Fruit fly (Drosophila melanogaster): ENCODE data around the gene RpS14a.

RpS14a gene

DNA sequence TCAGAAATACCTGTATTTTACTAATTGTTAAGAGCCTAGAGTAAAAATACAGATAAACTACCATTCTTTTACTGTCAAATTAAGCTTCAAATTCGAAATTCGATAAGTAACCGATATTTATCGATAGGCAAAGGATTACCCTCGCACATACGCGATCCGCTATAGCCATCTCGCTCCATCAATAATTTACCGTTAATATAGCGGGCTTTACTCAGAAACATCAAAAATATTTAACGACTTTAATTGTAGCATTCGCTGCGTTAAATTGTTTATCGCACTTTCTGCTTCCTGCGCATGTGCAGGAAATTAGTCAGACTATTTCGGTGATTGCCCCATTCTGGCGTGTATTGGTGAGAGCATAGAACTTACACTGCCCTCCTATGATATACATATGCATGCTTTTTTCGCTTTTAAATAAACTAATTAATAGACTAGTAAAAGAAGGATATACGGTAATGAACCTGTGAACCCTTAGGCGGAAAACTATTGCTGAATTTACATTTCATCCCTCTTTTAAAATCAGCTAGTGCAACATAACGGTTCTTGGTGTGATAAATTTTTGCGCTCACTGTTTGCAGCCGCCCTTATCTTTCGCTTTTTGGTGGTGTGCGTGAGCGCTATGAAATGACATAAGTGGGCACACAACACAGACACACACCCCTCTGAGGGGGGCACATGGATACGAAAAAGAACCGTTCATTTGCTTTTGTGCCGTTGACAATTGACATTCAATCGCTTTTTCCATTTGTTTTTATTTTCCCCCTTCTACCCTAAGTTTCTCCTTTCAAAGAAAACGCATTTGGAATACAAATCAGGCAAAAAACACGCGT is 25.1 kb upstream of the RpS14a start, which contains the start of the genes dpr14 and spidey:
Gene dpr14 (minus strand): TSS at position 48 of the 830 bp plus-strand sequence.
Gene spidey (plus strand): TSS at position 693 of the 830 bp plus-strand sequence.
- no peak for TF ChIP-seq insv (optimal IDR thresholded peaks at IDR 0.05)
- TF ChIP-seq psq (optimal IDR thresholded peaks at IDR 0.05) = no peak
- TF ChIP-seq ttk (optimal IDR thresholded peaks at IDR 0.05) = no peak
- TF ChIP-seq Sin3A (optimal IDR thresholded peaks at IDR 0.05) = no peak

- TF ChIP-seq insv (optimal IDR thresholded peaks at IDR 0.05) = no peak
- no peak for TF ChIP-seq psq (optimal IDR thresholded peaks at IDR 0.05)
- no peak for TF ChIP-seq ttk (optimal IDR thresholded peaks at IDR 0.05)
- TF ChIP-seq Sin3A (optimal IDR thresholded peaks at IDR 0.05) = no peak
- TF ChIP-seq h (optimal IDR thresholded peaks at IDR 0.05) = no peak
- no peak for TF ChIP-seq Myc (optimal IDR thresholded peaks at IDR 0.05)
Measured at dm6 chrX:7909069-7909389, 24.5 kb upstream of the RpS14a start.

DNA sequence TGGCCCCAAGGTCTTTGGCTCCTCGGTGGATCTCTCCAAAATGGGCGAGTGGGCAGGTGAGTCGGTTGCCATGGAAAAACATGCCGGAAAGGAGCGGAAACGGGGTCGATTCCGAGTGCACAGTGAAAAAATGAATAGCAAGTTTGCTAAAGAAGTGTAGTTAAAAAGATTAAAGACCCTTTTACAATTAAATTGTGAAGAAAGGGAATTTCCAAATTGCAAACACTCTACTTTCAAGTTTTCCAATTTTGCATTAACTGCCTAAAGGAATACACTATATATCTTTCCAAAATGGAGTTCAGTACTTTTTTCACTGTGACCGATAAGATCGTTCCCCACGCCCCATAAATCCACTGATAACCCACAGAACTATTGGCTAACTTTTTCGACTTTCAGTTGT is 24.1 kb upstream of the RpS14a start:
- TF ChIP-seq psq (optimal IDR thresholded peaks at IDR 0.05) = no peak

DNA sequence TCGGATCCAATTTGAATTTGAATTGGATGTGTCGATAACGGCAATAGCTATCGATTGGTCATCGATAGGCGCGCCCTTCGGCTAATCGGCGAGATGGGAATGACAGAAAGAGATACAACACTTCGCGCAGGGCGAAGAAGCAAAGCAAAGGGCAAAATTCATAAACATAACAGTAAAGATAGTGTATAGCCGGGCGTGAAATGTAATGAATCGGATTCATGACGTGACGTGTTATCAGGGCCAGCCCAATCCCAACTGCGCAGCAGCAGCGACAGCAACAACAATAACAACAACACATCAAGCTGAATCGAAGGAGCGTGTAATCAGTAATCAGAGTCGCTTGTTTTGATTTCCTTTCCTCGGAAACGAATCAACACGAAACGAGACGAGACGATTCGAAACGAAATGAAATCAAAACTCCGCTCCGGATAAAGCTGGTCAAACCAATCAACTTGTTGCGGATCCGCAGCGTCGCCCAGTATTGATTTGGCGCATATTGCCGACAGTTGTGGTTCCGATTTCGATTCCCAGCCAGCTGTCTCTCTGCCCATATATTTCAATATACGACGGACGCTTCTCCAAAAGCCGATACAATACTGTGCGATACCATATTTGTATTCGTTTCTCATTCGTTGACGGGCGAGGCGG is 21.4 kb upstream of the RpS14a start, which contains the start of gene snz:
Gene snz (plus strand): TSS at position 107 of the 648 bp plus-strand sequence.
- TF ChIP-seq Sin3A (optimal IDR thresholded peaks at IDR 0.05) = no peak
- no peak for TF ChIP-seq psq (optimal IDR thresholded peaks at IDR 0.05)
- no peak for TF ChIP-seq Myc (optimal IDR thresholded peaks at IDR 0.05)
- TF ChIP-seq h (optimal IDR thresholded peaks at IDR 0.05) = no peak
- TF ChIP-seq ttk (optimal IDR thresholded peaks at IDR 0.05) = no peak
- TF ChIP-seq insv (optimal IDR thresholded peaks at IDR 0.05) = no peak

DNA sequence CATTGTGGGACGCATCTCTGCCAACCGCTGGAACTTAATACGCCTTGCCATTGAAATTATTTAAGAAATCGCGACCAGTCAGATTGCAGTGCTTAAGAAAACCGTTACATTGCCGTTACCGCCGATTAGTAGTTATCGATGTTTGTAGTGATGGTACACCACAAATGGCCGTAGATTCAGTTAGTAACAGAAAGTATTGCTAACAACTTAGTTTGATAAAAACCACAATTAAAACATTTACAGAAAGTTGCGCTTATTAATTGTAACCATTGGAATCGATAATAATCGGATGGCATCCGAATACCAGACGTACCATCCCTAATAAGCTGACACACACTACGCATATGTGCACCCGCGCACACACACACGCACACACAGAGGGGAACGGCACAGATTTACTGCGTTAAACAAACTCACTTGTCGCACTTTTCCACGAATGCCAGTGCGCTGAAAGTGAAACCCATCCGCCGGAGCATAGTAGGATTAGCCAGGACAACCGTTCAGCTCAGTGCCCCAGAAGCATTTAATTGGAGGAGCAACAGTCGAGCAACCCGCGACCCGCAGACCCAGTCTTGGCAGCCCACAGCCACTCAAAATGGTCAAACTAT is 13.4 kb upstream of the RpS14a start, which contains the start of the genes hdm and Ykt6:
Gene hdm (minus strand): TSS at position 51 of the 608 bp plus-strand sequence.
Gene Ykt6 (plus strand): TSS at position 329 of the 608 bp plus-strand sequence.
- no peak for TF ChIP-seq Myc (optimal IDR thresholded peaks at IDR 0.05)

DNA sequence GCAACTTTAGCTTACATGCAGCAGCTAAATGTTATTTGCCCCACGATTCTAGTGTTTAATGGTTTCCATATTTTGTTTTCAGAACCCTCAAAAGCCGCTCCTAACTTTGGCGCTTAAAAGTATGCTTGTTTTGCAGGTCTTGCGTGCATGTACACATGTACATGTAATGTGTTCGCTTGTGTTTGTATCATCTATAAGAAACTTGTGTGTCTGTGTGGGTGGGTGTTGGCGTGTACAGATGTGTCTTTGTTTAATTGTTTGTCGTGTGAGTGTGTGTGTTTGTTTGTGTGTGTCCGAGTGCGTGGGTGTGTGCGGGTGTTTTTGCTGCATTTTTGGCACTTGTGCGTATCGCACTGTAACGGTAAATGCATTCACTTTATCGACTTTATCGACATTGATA is 10.5 kb upstream of the RpS14a start:
- no peak for TF ChIP-seq Sin3A (optimal IDR thresholded peaks at IDR 0.05)
- no peak for TF ChIP-seq Myc (optimal IDR thresholded peaks at IDR 0.05)
- TF ChIP-seq psq (optimal IDR thresholded peaks at IDR 0.05) = no peak
- TF ChIP-seq ttk (optimal IDR thresholded peaks at IDR 0.05) = no peak
- TF ChIP-seq h (optimal IDR thresholded peaks at IDR 0.05) = no peak
- TF ChIP-seq insv (optimal IDR thresholded peaks at IDR 0.05) = no peak

DNA sequence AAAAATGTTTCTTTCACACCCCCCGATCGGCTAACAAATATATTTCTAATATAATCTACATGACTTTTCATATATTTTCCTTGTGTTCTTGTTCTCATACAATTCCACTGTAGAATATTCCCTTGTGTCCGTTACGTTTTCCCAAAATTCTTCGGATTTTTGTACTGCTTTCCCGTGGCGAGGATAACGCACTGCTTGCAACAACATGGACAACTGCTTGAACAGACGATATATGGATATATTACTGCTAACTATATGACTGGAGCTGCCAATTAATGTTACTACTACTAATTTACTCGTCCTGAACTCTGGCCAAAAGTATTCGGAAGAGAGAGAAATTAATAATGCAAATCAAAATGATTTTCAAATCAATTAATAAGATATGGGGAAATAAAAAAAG is 8.6 kb upstream of the RpS14a start:
- no peak for TF ChIP-seq ttk (optimal IDR thresholded peaks at IDR 0.05)

DNA sequence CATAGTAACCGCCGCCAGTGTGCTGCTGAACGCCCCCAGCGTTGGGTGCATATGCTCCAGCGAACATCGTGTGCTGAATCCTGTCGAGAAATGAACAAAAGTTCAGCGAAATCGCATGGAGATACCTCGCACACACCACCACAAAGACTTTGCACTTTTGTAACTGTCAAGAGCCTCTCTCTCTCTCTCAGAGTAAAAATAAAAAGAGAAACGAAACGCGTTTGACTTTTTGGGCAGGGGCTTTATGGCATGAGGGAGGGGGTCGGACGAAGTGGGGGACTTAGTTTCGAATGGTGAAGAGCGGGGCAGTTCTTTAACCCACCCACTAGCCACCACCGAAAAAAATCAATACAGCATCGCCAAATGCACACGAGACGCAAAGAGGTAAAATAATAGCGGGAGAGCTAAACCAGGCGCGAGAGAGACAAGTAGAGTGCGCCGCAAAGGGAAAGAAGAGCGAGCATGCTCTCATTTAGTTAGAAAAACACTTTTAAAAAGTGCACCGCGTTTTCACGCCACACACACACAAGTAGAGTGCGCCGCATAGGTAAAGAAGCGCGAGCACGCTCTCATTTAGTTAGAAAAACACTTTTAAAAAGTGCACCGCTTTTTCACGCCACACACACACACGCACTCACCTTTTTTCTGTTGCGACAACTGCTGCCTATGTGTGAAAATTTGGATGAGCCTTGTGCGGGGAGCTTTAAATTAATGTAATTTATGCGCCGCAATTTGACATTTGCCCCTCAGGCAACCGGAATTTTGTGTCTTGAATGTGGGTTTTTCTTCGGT is 3.1 kb upstream of the RpS14a start:
- no peak for TF ChIP-seq Sin3A (optimal IDR thresholded peaks at IDR 0.05)
- TF ChIP-seq insv (optimal IDR thresholded peaks at IDR 0.05) = no peak
- TF ChIP-seq Myc (optimal IDR thresholded peaks at IDR 0.05) = no peak
- no peak for TF ChIP-seq h (optimal IDR thresholded peaks at IDR 0.05)
- no peak for TF ChIP-seq psq (optimal IDR thresholded peaks at IDR 0.05)
- no peak for TF ChIP-seq ttk (optimal IDR thresholded peaks at IDR 0.05)

dm6 chrX:7931028-7931549 is 2.5 kb upstream of the RpS14a start, which contains the start of gene mahe:
mahe (minus strand) TSS chrX:7931382.
- no peak for TF ChIP-seq Myc (optimal IDR thresholded peaks at IDR 0.05)
- TF ChIP-seq Sin3A (optimal IDR thresholded peaks at IDR 0.05) = no peak
- TF ChIP-seq insv (optimal IDR thresholded peaks at IDR 0.05) = no peak
- TF ChIP-seq psq (optimal IDR thresholded peaks at IDR 0.05) = no peak
- no peak for TF ChIP-seq h (optimal IDR thresholded peaks at IDR 0.05)
- TF ChIP-seq ttk (optimal IDR thresholded peaks at IDR 0.05) = no peak

DNA sequence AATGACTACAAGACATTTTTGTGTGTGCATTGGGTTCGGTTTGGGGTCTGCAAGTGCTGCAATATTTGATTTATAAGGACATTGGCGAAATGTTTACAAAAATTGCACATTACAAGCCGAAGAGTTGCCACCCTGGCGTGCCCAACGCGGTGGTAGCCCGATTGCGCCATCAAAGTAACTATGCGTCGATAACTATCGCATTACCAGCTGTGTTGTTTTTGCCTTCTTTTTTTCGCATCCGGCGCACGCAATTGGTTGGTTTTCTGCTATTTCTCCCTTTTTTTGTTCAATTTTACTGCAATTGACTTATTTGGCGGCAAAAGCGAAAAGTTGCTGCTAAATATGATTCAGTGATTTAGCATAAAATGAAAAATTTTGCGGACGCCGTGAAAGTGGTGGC is 1.1 kb downstream of the RpS14a start, which contains the start of gene RpS14b:
Gene RpS14b (plus strand): TSS at position 220 of the 400 bp plus-strand sequence.
- no peak for TF ChIP-seq psq (optimal IDR thresholded peaks at IDR 0.05)
- no peak for TF ChIP-seq ttk (optimal IDR thresholded peaks at IDR 0.05)
- TF ChIP-seq Sin3A (optimal IDR thresholded peaks at IDR 0.05) = no peak
- TF ChIP-seq insv (optimal IDR thresholded peaks at IDR 0.05) = no peak
- TF ChIP-seq h (optimal IDR thresholded peaks at IDR 0.05) = no peak
- no peak for TF ChIP-seq Myc (optimal IDR thresholded peaks at IDR 0.05)

DNA sequence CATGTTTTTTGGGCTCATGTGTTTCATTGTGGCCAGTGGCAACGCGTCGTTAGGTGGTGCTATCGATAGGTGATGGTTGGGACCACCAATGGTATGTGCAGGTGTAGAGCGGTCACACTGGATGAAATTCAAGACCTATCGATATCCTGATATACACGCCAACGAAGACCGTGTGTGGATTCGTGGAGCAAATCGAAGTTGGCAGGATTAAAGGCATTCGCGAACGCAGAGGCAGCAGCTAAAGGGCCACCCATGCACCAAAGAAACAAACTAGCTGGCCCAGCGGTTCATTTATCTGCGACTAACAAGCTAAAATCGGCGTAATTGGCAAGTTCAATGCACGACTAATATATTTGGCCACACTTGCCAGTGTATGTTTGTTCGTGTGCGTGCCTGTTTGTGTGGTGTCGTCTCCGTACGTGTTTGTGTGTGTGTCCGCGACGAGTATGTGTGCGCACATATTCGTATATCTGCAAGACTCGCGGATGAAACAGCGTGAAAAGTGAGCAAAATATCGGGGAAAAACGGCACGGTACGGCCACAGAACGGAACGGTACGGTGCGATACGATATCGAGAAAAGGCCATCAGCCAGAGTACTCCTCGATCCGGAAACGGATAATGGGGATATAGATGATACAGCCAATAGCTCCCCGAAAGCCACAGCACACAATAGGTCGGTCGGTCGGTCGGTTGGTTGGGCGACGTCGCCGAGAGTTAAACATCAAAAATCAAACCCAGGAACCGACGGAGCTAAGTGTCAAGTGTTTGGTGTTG is 2.4 kb downstream of the RpS14a start, which contains the start of gene Ubr3:
Gene Ubr3 (plus strand): TSS at position 99 of the 775 bp plus-strand sequence.
- no peak for TF ChIP-seq insv (optimal IDR thresholded peaks at IDR 0.05)
- no peak for TF ChIP-seq h (optimal IDR thresholded peaks at IDR 0.05)
- no peak for TF ChIP-seq psq (optimal IDR thresholded peaks at IDR 0.05)
- no peak for TF ChIP-seq Myc (optimal IDR thresholded peaks at IDR 0.05)
- no peak for TF ChIP-seq Sin3A (optimal IDR thresholded peaks at IDR 0.05)
- TF ChIP-seq ttk (optimal IDR thresholded peaks at IDR 0.05) = no peak
